Comparison of ENCODE assay signal across 2 worm cellular contexts in genomic region chrX:6407805-6408204, ce11.
TF ChIP-seq lines count a peak whose summit lies in the region.

No protein-coding gene starts in this region.

TF ChIP-seq in whole organism, L1 larva, 84 proteins besides CTCF, POLR2A, EP300 and RAD21:
- TF ChIP-seq efl-1 (optimal IDR thresholded peaks at IDR 0.05; lab: Kevin White, UChicago), result no peak
- peak in 1 of 2 experiments; percentile 70 for TF ChIP-seq efl-1 (GFP tag; optimal IDR thresholded peaks at IDR 0.05 in 1 of 2; lab: Kevin White, UChicago)
- TF ChIP-seq fkh-4 (tag; optimal IDR thresholded peaks at IDR 0.05; lab: Kevin White, UChicago; ENCODE audit: borderline replicate concordance), result peak; percentile 65
- no peak for TF ChIP-seq zip-4 (GFP tag; optimal IDR thresholded peaks at IDR 0.05; lab: Kevin White, UChicago)
- peak; percentile 81 for TF ChIP-seq dsc-1 (tag; optimal IDR thresholded peaks at IDR 0.05; lab: Kevin White, UChicago)
- TF ChIP-seq nhr-90 (tag; optimal IDR thresholded peaks at IDR 0.05; lab: Kevin White, UChicago; ENCODE audit: poor library complexity), result no peak
- TF ChIP-seq efl-3 (GFP tag; optimal IDR thresholded peaks at IDR 0.05; lab: Kevin White, UChicago), result no peak
- TF ChIP-seq snu-23 (GFP tag; optimal IDR thresholded peaks at IDR 0.05; lab: Kevin White, UChicago), result no peak
- TF ChIP-seq fkh-10 (GFP tag; optimal IDR thresholded peaks at IDR 0.05; lab: Kevin White, UChicago), result no peak
- TF ChIP-seq ceh-63 (GFP tag; optimal IDR thresholded peaks at IDR 0.05; lab: Kevin White, UChicago), result no peak
- no peak for TF ChIP-seq nhr-76 (tag; optimal IDR thresholded peaks at IDR 0.05; lab: Kevin White, UChicago)
- TF ChIP-seq alr-1 (tag; optimal IDR thresholded peaks at IDR 0.05; lab: Kevin White, UChicago; ENCODE audit: borderline replicate concordance), result no peak
- no peak for TF ChIP-seq lin-35 (GFP tag; optimal IDR thresholded peaks at IDR 0.05; lab: Kevin White, UChicago)
- TF ChIP-seq mef-2 (tag; optimal IDR thresholded peaks at IDR 0.05; lab: Kevin White, UChicago), result no peak
- TF ChIP-seq grh-1 (GFP tag; IDR thresholded peaks at IDR 0.05; lab: Robert Waterston, UW), result no peak
- TF ChIP-seq isw-1 (GFP tag; IDR thresholded peaks at IDR 0.05; lab: Robert Waterston, UW), result no peak
- no peak for TF ChIP-seq fos-1 (tag; optimal IDR thresholded peaks at IDR 0.05; lab: Kevin White, UChicago)
- TF ChIP-seq ztf-11 (tag; optimal IDR thresholded peaks at IDR 0.05; lab: Kevin White, UChicago), result no peak
- TF ChIP-seq xbp-1 (tag; optimal IDR thresholded peaks at IDR 0.05; lab: Kevin White, UChicago), result no peak
- TF ChIP-seq skn-1 (tag; optimal IDR thresholded peaks at IDR 0.05; lab: Kevin White, UChicago), result no peak
- TF ChIP-seq C16A3.4 (tag; optimal IDR thresholded peaks at IDR 0.05; lab: Kevin White, UChicago), result no peak
TF ChIP-seq in whole organism, L1 larva: peak in this region for 3.

TF ChIP-seq in whole organism, L4 larva, 104 proteins besides CTCF, POLR2A, EP300 and RAD21:
- no peak for TF ChIP-seq daf-16 (GFP tag; optimal IDR thresholded peaks at IDR 0.05; lab: Kevin White, UChicago)
- TF ChIP-seq daf-16 (tag; optimal IDR thresholded peaks at IDR 0.05; lab: Kevin White, UChicago), result peak; percentile 33
- TF ChIP-seq hif-1 (tag; optimal IDR thresholded peaks at IDR 0.05; lab: Kevin White, UChicago), result no peak
- no peak for TF ChIP-seq spr-3 (GFP tag; optimal IDR thresholded peaks at IDR 0.05; lab: Kevin White, UChicago)
- TF ChIP-seq F49E8.2 (tag; optimal IDR thresholded peaks at IDR 0.05; lab: Kevin White, UChicago; ENCODE audit: borderline replicate concordance), result no peak
- no peak for TF ChIP-seq lin-13 (GFP tag; optimal IDR thresholded peaks at IDR 0.05; lab: Kevin White, UChicago)
TF ChIP-seq in whole organism, L4 larva: peak in this region for 1.
